Fruit fly (Drosophila melanogaster) whole organism, embryonic: ENCODE data around the gene yellow-e2.
A peak's percentile ranks its signal among the peaks of the same experiment; 100 is the strongest.

ENCODE experiments used
- Asciz ChIP-seq: fragments of 200-800 bp; sonication (Bioruptor generic); optimal IDR thresholded peaks from 2 replicates; lab custom pipeline; 2017; ENCODE audit warnings: missing biosample characterization, mild to moderate bottlenecking, missing genetic modification characterization, missing genetic modification reagents
- Bdp1 ChIP-seq: fragments of 200-800 bp; sonication (Bioruptor generic); optimal IDR thresholded peaks from 3 replicates; lab custom pipeline; 2016; ENCODE audit warnings: missing biosample characterization, missing genetic modification characterization
- CG10654 ChIP-seq: fragments of 200-800 bp; sonication (Bioruptor generic); optimal IDR thresholded peaks from 2 replicates; lab custom pipeline; 2016; ENCODE audit warnings: missing biosample characterization, missing genetic modification characterization
- CG11398 ChIP-seq: fragments of 200-800 bp; sonication (Bioruptor generic); optimal IDR thresholded peaks from 2 replicates; lab custom pipeline; 2016; ENCODE audit warnings: missing biosample characterization, missing genetic modification characterization
- CG12071 ChIP-seq: fragments of 200-800 bp; sonication (Bioruptor generic); optimal IDR thresholded peaks from 3 replicates; lab custom pipeline; 2018; ENCODE audit warnings: missing biosample characterization, mild to moderate bottlenecking, missing genetic modification characterization
- CG12155 ChIP-seq: fragments of 200-800 bp; sonication (Bioruptor generic); optimal IDR thresholded peaks from 3 replicates; lab custom pipeline; 2016; ENCODE audit warnings: missing biosample characterization, missing genetic modification characterization
- CG13624 ChIP-seq: fragments of 200-800 bp; sonication (Bioruptor generic); optimal IDR thresholded peaks from 2 replicates; lab custom pipeline; 2016; ENCODE audit warnings: missing biosample characterization, missing genetic modification characterization
- CG14667 ChIP-seq: fragments of 200-800 bp; sonication (Bioruptor generic); IDR thresholded peaks from 2 replicates; pipeline ENCODE4 v1.3.6; 2022; ENCODE audit warnings: missing biosample characterization, missing genetic modification characterization
- CG1529 ChIP-seq: fragments of 200-800 bp; sonication (Bioruptor generic); optimal IDR thresholded peaks from 3 replicates; lab custom pipeline; 2018; ENCODE audit warnings: missing biosample characterization, missing genetic modification characterization
- CG15601 ChIP-seq: fragments of 200-800 bp; sonication (Bioruptor generic); optimal IDR thresholded peaks from 3 replicates; lab custom pipeline; 2019; ENCODE audit warnings: missing biosample characterization, mild to moderate bottlenecking, missing genetic modification characterization, moderate library complexity
- CG1602 ChIP-seq: fragments of 200-800 bp; sonication (Bioruptor generic); optimal IDR thresholded peaks from 3 replicates; lab custom pipeline; 2016; ENCODE audit warnings: missing biosample characterization, missing genetic modification characterization
- CG1647 ChIP-seq: fragments of 200-800 bp; sonication (Bioruptor generic); optimal IDR thresholded peaks from 3 replicates; lab custom pipeline; 2016; ENCODE audit warnings: missing biosample characterization, missing genetic modification characterization
- CG1832 ChIP-seq: fragments of 200-800 bp; sonication (Bioruptor generic); optimal IDR thresholded peaks from 2 replicates; lab custom pipeline; 2017; ENCODE audit warnings: missing biosample characterization, mild to moderate bottlenecking, missing genetic modification characterization, inconsistent platforms
- CG18619 ChIP-seq: fragments of 200-800 bp; sonication (Bioruptor generic); optimal IDR thresholded peaks from 3 replicates; lab custom pipeline; 2017; ENCODE audit warnings: missing biosample characterization, mild to moderate bottlenecking, missing genetic modification characterization
- CG30431 ChIP-seq: fragments of 200-800 bp; sonication (Bioruptor generic); optimal IDR thresholded peaks from 2 replicates; lab custom pipeline; 2017; ENCODE audit warnings: missing biosample characterization, missing genetic modification characterization
- CG31388 ChIP-seq: fragments of 200-800 bp; sonication (Bioruptor generic); optimal IDR thresholded peaks from 2 replicates; lab custom pipeline; 2016; ENCODE audit warnings: missing biosample characterization, missing genetic modification characterization
- CG3726 ChIP-seq: fragments of 200-800 bp; sonication (Bioruptor generic); IDR thresholded peaks from 3 replicates; pipeline ENCODE4, ENCODE4 v1.3.6; 2022; ENCODE audit warnings: missing biosample characterization, missing genetic modification characterization
- CG4730 ChIP-seq: fragments of 200-800 bp; sonication (Bioruptor generic); IDR thresholded peaks from 2 replicates; pipeline ENCODE4 v1.3.6; 2022; ENCODE audit warnings: missing biosample characterization, missing genetic modification characterization
- CG4820 ChIP-seq: fragments of 200-800 bp; sonication (Bioruptor generic); optimal IDR thresholded peaks from 3 replicates; lab custom pipeline; 2016; ENCODE audit warnings: missing biosample characterization, missing genetic modification characterization
- CG6813 ChIP-seq: fragments of 200-800 bp; sonication (Bioruptor generic); optimal IDR thresholded peaks from 2 replicates; lab custom pipeline; 2017; ENCODE audit warnings: missing biosample characterization, missing genetic modification characterization, mild to moderate bottlenecking, moderate library complexity, missing genetic modification reagents
- CG7357 ChIP-seq: fragments of 200-800 bp; sonication (Bioruptor generic); IDR thresholded peaks from 3 replicates; pipeline ENCODE4 v1.3.6; 2022; ENCODE audit warnings: missing biosample characterization, missing genetic modification characterization
- CG8765 ChIP-seq: fragments of 200-800 bp; sonication (Bioruptor generic); IDR thresholded peaks from 2 replicates; pipeline ENCODE4 v1.3.6; 2022; ENCODE audit warnings: missing biosample characterization, missing genetic modification characterization
- CG9727 ChIP-seq: fragments of 200-800 bp; sonication (Bioruptor generic); optimal IDR thresholded peaks from 3 replicates; lab custom pipeline; 2017; ENCODE audit warnings: missing biosample characterization, mild to moderate bottlenecking, missing genetic modification characterization
- Chrac-16 ChIP-seq: fragments of 200-800 bp; sonication (Bioruptor generic); optimal IDR thresholded peaks from 3 replicates; lab custom pipeline; 2016; ENCODE audit warnings: missing biosample characterization, missing genetic modification characterization
- CoRest ChIP-seq: fragments of 200-800 bp; sonication (Bioruptor generic); optimal IDR thresholded peaks from 3 replicates; lab custom pipeline; 2018; ENCODE audit warnings: missing biosample characterization, mild to moderate bottlenecking, missing genetic modification characterization, moderate library complexity
- CrebB ChIP-seq: fragments of 200-800 bp; sonication (Bioruptor generic); optimal IDR thresholded peaks from 3 replicates; lab custom pipeline; 2018; ENCODE audit warnings: missing biosample characterization, mild to moderate bottlenecking, missing genetic modification characterization
- Dip3 ChIP-seq: fragments of 200-800 bp; sonication (Bioruptor generic); optimal IDR thresholded peaks from 3 replicates; lab custom pipeline; 2016; ENCODE audit warnings: missing biosample characterization, missing genetic modification characterization
- E2f2 ChIP-seq: fragments of 200-800 bp; sonication (Bioruptor generic); IDR thresholded peaks from 2 replicates; pipeline ENCODE4 v1.3.6; 2022; ENCODE audit warnings: missing biosample characterization, missing genetic modification characterization
- Elba2 ChIP-seq: fragments of 200-800 bp; sonication (Bioruptor generic); optimal IDR thresholded peaks from 3 replicates; lab custom pipeline; 2016; ENCODE audit warnings: missing biosample characterization, missing genetic modification characterization
- MESR4 ChIP-seq: fragments of 200-800 bp; sonication (Bioruptor generic); optimal IDR thresholded peaks from 2 replicates; lab custom pipeline; 2018; ENCODE audit warnings: missing biosample characterization, mild to moderate bottlenecking, missing genetic modification characterization, moderate library complexity
- Mrtf ChIP-seq: fragments of 200-800 bp; sonication (Bioruptor generic); IDR thresholded peaks from 3 replicates; pipeline ENCODE4 v1.3.6; 2022; ENCODE audit warnings: missing biosample characterization, missing genetic modification characterization
- NC2β ChIP-seq: fragments of 200-800 bp; sonication (Bioruptor generic); optimal IDR thresholded peaks from 2 replicates; lab custom pipeline; 2016; ENCODE audit warnings: missing biosample characterization, missing genetic modification characterization
- Ravus ChIP-seq: fragments of 200-800 bp; sonication (Bioruptor generic); IDR thresholded peaks from 2 replicates; pipeline ENCODE4 v1.3.6; 2022; ENCODE audit warnings: missing biosample characterization, missing genetic modification characterization
- Trl ChIP-seq, 3 experiments: fragments of >200 bp in 2 of 3; fragments of 200-800 bp in 1 of 3; sonication (Bioruptor generic) in 1 of 3; optimal IDR thresholded peaks; 2 replicates in 1 of 3; 3 replicates in 2 of 3; lab custom pipeline; 2016 to 2017; ENCODE audit warnings: missing biosample characterization in 1 of 3, missing genetic modification characterization in 1 of 3
- az2 ChIP-seq: fragments of 200-800 bp; sonication (Bioruptor generic); optimal IDR thresholded peaks from 3 replicates; lab custom pipeline; 2016; ENCODE audit warnings: missing biosample characterization, missing genetic modification characterization
- caup ChIP-seq: fragments of 200-800 bp; sonication (Bioruptor generic); optimal IDR thresholded peaks from 3 replicates; lab custom pipeline; 2017; ENCODE audit warnings: missing biosample characterization, mild to moderate bottlenecking, missing genetic modification characterization, moderate library complexity; ENCODE audit not compliant: severe bottlenecking
- corto ChIP-seq: fragments of 200-800 bp; sonication (Bioruptor generic); optimal IDR thresholded peaks from 2 replicates; lab custom pipeline; 2016; ENCODE audit warnings: missing biosample characterization, mild to moderate bottlenecking, missing genetic modification characterization, moderate library complexity
- dimm ChIP-seq: fragments of 200-800 bp; sonication (Bioruptor generic); IDR thresholded peaks from 2 replicates; pipeline ENCODE4 v1.3.6; 2022; ENCODE audit warnings: missing biosample characterization, missing genetic modification characterization
- emc ChIP-seq: fragments of 200-800 bp; sonication (Bioruptor generic); optimal IDR thresholded peaks from 2 replicates; lab custom pipeline; 2016; ENCODE audit warnings: missing biosample characterization, missing genetic modification characterization
- fru ChIP-seq: fragments of >200 bp; optimal IDR thresholded peaks from 2 replicates; lab custom pipeline; 2017
- gce ChIP-seq: fragments of 200-800 bp; sonication (Bioruptor generic); IDR thresholded peaks from 3 replicates; pipeline ENCODE4 v1.3.6; 2022; ENCODE audit warnings: missing biosample characterization, missing genetic modification characterization
- gro ChIP-seq: fragments of 200-800 bp; sonication (Bioruptor generic); optimal IDR thresholded peaks from 2 replicates; lab custom pipeline; 2016; ENCODE audit warnings: missing biosample characterization, missing genetic modification characterization
- nerfin-1 ChIP-seq: fragments of 200-800 bp; sonication (Bioruptor generic); optimal IDR thresholded peaks from 3 replicates; lab custom pipeline; 2019; ENCODE audit warnings: missing biosample characterization, mild to moderate bottlenecking, missing genetic modification characterization, moderate library complexity
- nom ChIP-seq: fragments of 200-800 bp; sonication (Bioruptor generic); optimal IDR thresholded peaks from 2 replicates; lab custom pipeline; 2017; ENCODE audit warnings: missing biosample characterization, missing genetic modification characterization, mild to moderate bottlenecking, moderate library complexity, missing genetic modification reagents
- phol ChIP-seq: fragments of 200-800 bp; sonication (Bioruptor generic); optimal IDR thresholded peaks from 3 replicates; lab custom pipeline; 2018; ENCODE audit warnings: missing biosample characterization, mild to moderate bottlenecking, missing genetic modification characterization, moderate library complexity
- pnt ChIP-seq: fragments of 200-800 bp; sonication (Bioruptor generic); optimal IDR thresholded peaks from 3 replicates; lab custom pipeline; 2016; ENCODE audit warnings: missing biosample characterization, missing genetic modification characterization
- sna ChIP-seq: fragments of 200-800 bp; sonication (Bioruptor generic); IDR thresholded peaks from 2 replicates; pipeline ENCODE4 v1.3.6; 2022; ENCODE audit warnings: missing biosample characterization, missing genetic modification characterization; ENCODE audit not compliant: partially characterized antibody
- so ChIP-seq: fragments of 200-800 bp; sonication (Bioruptor generic); IDR thresholded peaks from 3 replicates; pipeline ENCODE4 v1.3.6; 2022; ENCODE audit warnings: missing biosample characterization, missing genetic modification characterization
- trem ChIP-seq: fragments of 200-800 bp; optimal IDR thresholded peaks from 3 replicates; lab custom pipeline; 2019; ENCODE audit warnings: missing biosample characterization, mild to moderate bottlenecking, missing genetic modification characterization, moderate library complexity
- zen2 ChIP-seq: fragments of 200-800 bp; sonication (Bioruptor generic); IDR thresholded peaks from 3 replicates; pipeline ENCODE4 v1.3.6; 2022; ENCODE audit warnings: missing biosample characterization, missing genetic modification characterization; ENCODE audit not compliant: partially characterized antibody
- zfh2 ChIP-seq: fragments of 200-800 bp; sonication (Bioruptor generic); optimal IDR thresholded peaks from 2 replicates; lab custom pipeline; 2016; ENCODE audit warnings: missing biosample characterization, missing genetic modification characterization

The yellow-e2 gene

DNA sequence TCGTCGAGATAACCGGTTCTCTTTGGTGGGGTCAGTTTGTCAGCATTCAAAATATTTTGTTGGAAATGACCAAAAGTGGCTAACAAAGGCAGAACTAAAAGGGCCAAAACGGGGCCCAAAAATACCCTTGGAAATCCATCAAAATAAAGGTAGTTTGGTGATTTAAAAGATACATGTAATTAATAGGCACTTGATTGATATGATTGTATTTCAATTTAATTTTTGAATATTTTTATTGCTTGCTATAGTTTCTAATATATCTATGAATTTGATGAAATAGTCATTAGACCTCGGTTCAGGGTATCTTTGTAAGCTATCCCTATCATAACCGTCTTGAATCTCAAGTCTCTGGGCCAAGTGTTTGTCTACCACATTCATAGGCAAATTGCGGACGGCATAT is 47.2 kb upstream of the yellow-e2 start (continued):
- peak; percentile 31 for TF ChIP-seq CG10654 (GFP tag; lab: Kevin White, UChicago)
- TF ChIP-seq Trl (optimal IDR thresholded peaks at IDR 0.05; lab: Kevin White, UChicago), result no peak
- peak; percentile 64 for TF ChIP-seq Trl (GFP tag; optimal IDR thresholded peaks at IDR 0.05; lab: Kevin White, UChicago)
- no peak for TF ChIP-seq corto (GFP tag; lab: Kevin White, UChicago)
- peak; percentile 57 for TF ChIP-seq CG12155
- TF ChIP-seq CG6813 (GFP tag; lab: Kevin White, UChicago), result peak; percentile 30
- peak; percentile 41 for TF ChIP-seq CG15601
- TF ChIP-seq nom (GFP tag; lab: Kevin White, UChicago), result no peak
- peak; percentile 59 for TF ChIP-seq zfh2 (GFP tag; lab: Kevin White, UChicago)
- TF ChIP-seq fru (lab: Kevin White, UChicago), result no peak
- TF ChIP-seq CrebB, result peak; percentile 20
- TF ChIP-seq phol (tag; lab: Kevin White, UChicago), result peak; percentile 73
- TF ChIP-seq CG1529 (GFP tag; lab: Kevin White, UChicago), result no peak
- no peak for TF ChIP-seq CG1832 (GFP tag; lab: Kevin White, UChicago)
- peak; percentile 72 for TF ChIP-seq Dip3 (GFP tag; lab: Kevin White, UChicago)
- no peak for TF ChIP-seq sna (GFP tag; lab: Robert Waterston, UW)
- peak; percentile 30 for TF ChIP-seq Asciz (GFP tag; lab: Kevin White, UChicago)
- TF ChIP-seq CG13624 (GFP tag; lab: Kevin White, UChicago), result peak; percentile 67
- TF ChIP-seq CG9727 (GFP tag; lab: Kevin White, UChicago), result peak; percentile 58
- 0 out of 2 replicates have a peak, but pooled peaks have one; percentile 12 for TF ChIP-seq dimm (GFP tag; lab: Robert Waterston, UW)
- peak; percentile 27; the same call in 1 of the 2 replicates for TF ChIP-seq E2f2 (GFP tag; lab: Robert Waterston, UW)
- peak; percentile 75 for TF ChIP-seq CoRest (tag; lab: Kevin White, UChicago)
- TF ChIP-seq Mrtf, result peak; percentile 57; the same call in 2 of the 3 replicates
- peak; percentile 77 for TF ChIP-seq gro (GFP tag; lab: Kevin White, UChicago)
- TF ChIP-seq CG7357 (GFP tag; lab: Robert Waterston, UW), result peak; percentile 58; the same call in 1 of the 3 replicates
- TF ChIP-seq caup (GFP tag; lab: Kevin White, UChicago), result peak; percentile 71
- TF ChIP-seq CG4730 (GFP tag; lab: Robert Waterston, UW), result peak; percentile 79
- TF ChIP-seq CG30431 (GFP tag; lab: Kevin White, UChicago), result no peak
- peak; percentile 73 for TF ChIP-seq so (GFP tag; lab: Robert Waterston, UW)
- peak; percentile 47 for TF ChIP-seq nerfin-1 (tag; lab: Kevin White, UChicago)
- TF ChIP-seq CG1602 (GFP tag; lab: Kevin White, UChicago), result peak; percentile 49
- peak; percentile 52 for TF ChIP-seq CG1647
- peak; percentile 26 for TF ChIP-seq az2 (GFP tag; lab: Kevin White, UChicago)
- TF ChIP-seq CG4820, result peak; percentile 44
- peak; percentile 43; the same call in 1 of the 2 replicates for TF ChIP-seq Ravus (GFP tag; lab: Robert Waterston, UW)
- TF ChIP-seq MESR4 (GFP tag; lab: Kevin White, UChicago), result no peak
- TF ChIP-seq Elba2 (GFP tag; lab: Kevin White, UChicago), result no peak
- TF ChIP-seq emc, result no peak
- peak; percentile 11 for TF ChIP-seq CG12071 (GFP tag; lab: Kevin White, UChicago)
- no peak for TF ChIP-seq NC2β (GFP tag; lab: Kevin White, UChicago)
- TF ChIP-seq CG11398 (GFP tag; lab: Kevin White, UChicago), result peak; percentile 22
- peak; percentile 26 for TF ChIP-seq trem
- peak; percentile 59 for TF ChIP-seq CG14667
- peak; percentile 36 for TF ChIP-seq pnt (GFP tag; lab: Kevin White, UChicago)
- peak; percentile 63 for TF ChIP-seq Chrac-16 (GFP tag; lab: Kevin White, UChicago)
- TF ChIP-seq CG18619 (GFP tag; lab: Kevin White, UChicago), result peak; percentile 64
- no peak for TF ChIP-seq gce (GFP tag; lab: Robert Waterston, UW)
- TF ChIP-seq CG8765 (GFP tag; lab: Robert Waterston, UW), result 0 out of 2 replicates have a peak, but pooled peaks have one; percentile 56
- TF ChIP-seq Bdp1 (GFP tag; lab: Kevin White, UChicago), result no peak
- TF ChIP-seq CG3726 (GFP tag; lab: Robert Waterston, UW), result 0 out of 3 replicates have a peak, but pooled peaks have one; percentile 62
- no peak for TF ChIP-seq zen2 (GFP tag; lab: Robert Waterston, UW)
- TF ChIP-seq CG31388 (GFP tag; lab: Kevin White, UChicago), result peak; percentile 17
